Fruit fly (Drosophila melanogaster): ENCODE results near the gene RpS12.

Gene RpS12

dm6 chr3L:13050675-13051202, 27.6 kb downstream of the RpS12 start:
- no peak for TF ChIP-seq CG17801 (GFP tag; optimal IDR thresholded peaks at IDR 0.05; ENCODE audit: partially characterized antibody)

- TF ChIP-seq CG17801 (GFP tag; optimal IDR thresholded peaks at IDR 0.05; ENCODE audit: partially characterized antibody): no peak
Measured at dm6 chr3L:13058429-13058828, 35.3 kb downstream of the RpS12 start.

- no peak for TF ChIP-seq CG17801 (GFP tag; optimal IDR thresholded peaks at IDR 0.05; ENCODE audit: partially characterized antibody)
Measured at dm6 chr3L:13061322-13061809, 38.2 kb downstream of the RpS12 start, which contains the start of the genes CG14115 and CG34428. Gene CG14115, minus strand, starts transcription at chr3L:13061422. Gene CG34428, plus strand, starts transcription at chr3L:13061759.

dm6 chr3L:13062746-13063145, 39.6 kb downstream of the RpS12 start, which contains the start of gene CG34429:
Gene CG34429, plus strand, starts transcription at chr3L:13063046.
- no peak for TF ChIP-seq CG17801 (GFP tag; optimal IDR thresholded peaks at IDR 0.05; ENCODE audit: partially characterized antibody)

dm6 chr3L:13064346-13064745, 41.2 kb downstream of the RpS12 start:
- TF ChIP-seq CG17801 (GFP tag; optimal IDR thresholded peaks at IDR 0.05; ENCODE audit: partially characterized antibody): no peak

dm6 chr3L:13064935-13065334, 41.8 kb downstream of the RpS12 start:
- TF ChIP-seq CG17801 (GFP tag; optimal IDR thresholded peaks at IDR 0.05; ENCODE audit: partially characterized antibody): no peak

dm6 chr3L:13065619-13066018, 42.5 kb downstream of the RpS12 start:
- TF ChIP-seq CG17801 (GFP tag; optimal IDR thresholded peaks at IDR 0.05; ENCODE audit: partially characterized antibody): no peak

dm6 chr3L:13066220-13066619, 43.1 kb downstream of the RpS12 start:
- no peak for TF ChIP-seq CG17801 (GFP tag; optimal IDR thresholded peaks at IDR 0.05; ENCODE audit: partially characterized antibody)

- TF ChIP-seq CG17801 (GFP tag; optimal IDR thresholded peaks at IDR 0.05; ENCODE audit: partially characterized antibody): no peak
Measured at dm6 chr3L:13068293-13068692, 45.1 kb downstream of the RpS12 start.

dm6 chr3L:13074084-13074624, 51.0 kb downstream of the RpS12 start:
- TF ChIP-seq CG17801 (GFP tag; optimal IDR thresholded peaks at IDR 0.05; ENCODE audit: partially characterized antibody): no peak

All from ovary, adult (tissue).